Fruit fly (Drosophila melanogaster) whole organism, embryonic: ENCODE data around the gene moody.

ENCODE experiments used
- CG10147 ChIP-seq: fragments of 200-800 bp; sonication (Bioruptor generic); optimal IDR thresholded peaks from 2 replicates; lab custom pipeline; 2019; ENCODE audit warnings: missing biosample characterization, mild to moderate bottlenecking, missing genetic modification characterization, moderate library complexity
- CG10959 ChIP-seq: fragments of 200-800 bp; sonication (Bioruptor generic); IDR thresholded peaks from 2 replicates; pipeline ENCODE4 v1.3.6; 2022; ENCODE audit warnings: missing biosample characterization, missing genetic modification characterization
- CG12104 ChIP-seq: fragments of 200-800 bp; sonication (Bioruptor generic); optimal IDR thresholded peaks from 3 replicates; lab custom pipeline; 2016; ENCODE audit warnings: missing biosample characterization, missing genetic modification characterization
- CG15479 ChIP-seq: fragments of 200-800 bp; sonication (Bioruptor generic); optimal IDR thresholded peaks from 3 replicates; lab custom pipeline; 2019; ENCODE audit warnings: missing biosample characterization, mild to moderate bottlenecking, missing genetic modification characterization, moderate library complexity
- CG1602 ChIP-seq: fragments of 200-800 bp; sonication (Bioruptor generic); optimal IDR thresholded peaks from 3 replicates; lab custom pipeline; 2016; ENCODE audit warnings: missing biosample characterization, missing genetic modification characterization
- CG1603 ChIP-seq: fragments of 200-800 bp; sonication (Bioruptor generic); optimal IDR thresholded peaks from 2 replicates; lab custom pipeline; 2019; ENCODE audit warnings: missing biosample characterization, mild to moderate bottlenecking, missing genetic modification characterization, moderate library complexity
- CG17829 ChIP-seq: fragments of 200-800 bp; optimal IDR thresholded peaks from 2 replicates; lab custom pipeline; 2019; ENCODE audit warnings: missing biosample characterization, mild to moderate bottlenecking, missing genetic modification characterization, moderate library complexity
- CG18011 ChIP-seq: fragments of 200-800 bp; sonication (Bioruptor generic); optimal IDR thresholded peaks from 2 replicates; lab custom pipeline; 2017; ENCODE audit warnings: missing biosample characterization, missing genetic modification characterization, mild to moderate bottlenecking, moderate library complexity, missing genotype
- CG18476 ChIP-seq: fragments of 200-800 bp; sonication (Bioruptor generic); optimal IDR thresholded peaks from 2 replicates; lab custom pipeline; 2016; ENCODE audit warnings: missing biosample characterization, mild to moderate bottlenecking, missing genetic modification characterization
- CG18599 ChIP-seq: fragments of 200-800 bp; sonication (Bioruptor generic); optimal IDR thresholded peaks from 3 replicates; lab custom pipeline; 2017; ENCODE audit warnings: missing biosample characterization, missing genetic modification characterization, mild to moderate bottlenecking, moderate library complexity, missing genetic modification reagents
- CG2202 ChIP-seq: fragments of 200-800 bp; sonication (Bioruptor generic); optimal IDR thresholded peaks from 2 replicates; lab custom pipeline; 2018; ENCODE audit warnings: missing biosample characterization, mild to moderate bottlenecking, missing genetic modification characterization
- CG2889 ChIP-seq: fragments of 200-800 bp; sonication (Bioruptor generic); IDR thresholded peaks from 3 replicates; pipeline ENCODE4 v1.3.6; 2022; ENCODE audit warnings: missing biosample characterization, missing genetic modification characterization
- CG30431 ChIP-seq: fragments of 200-800 bp; sonication (Bioruptor generic); optimal IDR thresholded peaks from 2 replicates; lab custom pipeline; 2017; ENCODE audit warnings: missing biosample characterization, missing genetic modification characterization
- CG33213 ChIP-seq: fragments of 200-800 bp; sonication (Bioruptor generic); optimal IDR thresholded peaks from 3 replicates; lab custom pipeline; 2016; ENCODE audit warnings: missing biosample characterization, missing genetic modification characterization
- CG3838 ChIP-seq: fragments of 200-800 bp; sonication (Bioruptor generic); optimal IDR thresholded peaks from 3 replicates; lab custom pipeline; 2016; ENCODE audit warnings: missing biosample characterization, missing genetic modification characterization
- CG4617 ChIP-seq: fragments of 200-800 bp; sonication (Bioruptor generic); optimal IDR thresholded peaks from 3 replicates; lab custom pipeline; 2016; ENCODE audit warnings: missing biosample characterization, missing genetic modification characterization, borderline replicate concordance
- CG4820 ChIP-seq: fragments of 200-800 bp; sonication (Bioruptor generic); optimal IDR thresholded peaks from 3 replicates; lab custom pipeline; 2016; ENCODE audit warnings: missing biosample characterization, missing genetic modification characterization
- CG7839 ChIP-seq: fragments of 200-800 bp; sonication (Bioruptor generic); optimal IDR thresholded peaks from 3 replicates; lab custom pipeline; 2018; ENCODE audit warnings: missing biosample characterization, mild to moderate bottlenecking, missing genetic modification characterization, moderate library complexity
- CG7928 ChIP-seq: fragments of 200-800 bp; sonication (Bioruptor generic); optimal IDR thresholded peaks from 2 replicates; lab custom pipeline; 2017; ENCODE audit warnings: missing biosample characterization, mild to moderate bottlenecking, missing genetic modification characterization
- CG8281 ChIP-seq: fragments of 200-800 bp; sonication (Bioruptor generic); optimal IDR thresholded peaks from 2 replicates; lab custom pipeline; 2018; ENCODE audit warnings: missing biosample characterization, mild to moderate bottlenecking, missing genetic modification characterization, moderate library complexity
- CG8388 ChIP-seq: fragments of 200-800 bp; sonication (Bioruptor generic); optimal IDR thresholded peaks from 2 replicates; lab custom pipeline; 2019; ENCODE audit warnings: missing biosample characterization, mild to moderate bottlenecking, missing genetic modification characterization, moderate library complexity
- CG8924 ChIP-seq: fragments of 200-800 bp; optimal IDR thresholded peaks from 3 replicates; lab custom pipeline; 2019; ENCODE audit warnings: missing biosample characterization, mild to moderate bottlenecking, missing genetic modification characterization, moderate library complexity
- CkIIα-i1 ChIP-seq: fragments of 200-800 bp; sonication (Bioruptor generic); IDR thresholded peaks from 2 replicates; pipeline ENCODE4 v1.3.6; 2022; ENCODE audit warnings: missing biosample characterization, missing genetic modification characterization
- Dfd ChIP-seq, 2 experiments: fragments of >200 bp; optimal IDR thresholded peaks; 2 replicates each; lab custom pipeline; 2017; ENCODE audit warnings: missing biosample characterization in 2 of 2, missing genetic modification characterization in 2 of 2
- Doc2 ChIP-seq: fragments of 200-800 bp; sonication (Bioruptor generic); IDR thresholded peaks from 2 replicates; pipeline ENCODE4 v1.3.6; 2022; ENCODE audit warnings: missing biosample characterization, missing genetic modification characterization
- Drgx ChIP-seq: fragments of 200-800 bp; sonication (Bioruptor generic); IDR thresholded peaks from 2 replicates; pipeline ENCODE4 v1.3.6; 2022; ENCODE audit warnings: missing biosample characterization, missing genetic modification characterization
- HLH3B ChIP-seq: fragments of 200-800 bp; sonication (Bioruptor generic); IDR thresholded peaks from 2 replicates; pipeline ENCODE4 v1.3.6; 2022; ENCODE audit warnings: missing biosample characterization, missing genetic modification characterization
- Hr3 ChIP-seq: fragments of 200-800 bp; sonication (Bioruptor generic); optimal IDR thresholded peaks from 3 replicates; lab custom pipeline; 2016; ENCODE audit warnings: missing biosample characterization, missing genetic modification characterization
- Max ChIP-seq: fragments of 200-800 bp; sonication (Bioruptor generic); optimal IDR thresholded peaks from 2 replicates; lab custom pipeline; 2016; ENCODE audit warnings: missing biosample characterization, mild to moderate bottlenecking, missing genetic modification characterization
- NC2α ChIP-seq: fragments of 200-800 bp; sonication (Bioruptor generic); optimal IDR thresholded peaks from 2 replicates; lab custom pipeline; 2016; ENCODE audit warnings: missing biosample characterization, missing genetic modification characterization
- Poxn ChIP-seq: fragments of 200-800 bp; sonication (Bioruptor generic); IDR thresholded peaks from 2 replicates; pipeline ENCODE4 v1.3.6; 2022; ENCODE audit warnings: missing biosample characterization, missing genetic modification characterization
- Rfx ChIP-seq: fragments of 200-800 bp; sonication (Bioruptor generic); IDR thresholded peaks from 2 replicates; pipeline ENCODE4 v1.3.6; 2022; ENCODE audit warnings: missing biosample characterization, missing genetic modification characterization
- bowl ChIP-seq: fragments of 200-800 bp; sonication (Bioruptor generic); IDR thresholded peaks from 2 replicates; pipeline ENCODE4 v1.3.6; 2022; ENCODE audit warnings: missing biosample characterization, missing genetic modification characterization
- crp ChIP-seq, 2 experiments: fragments of 200-800 bp; sonication (Bioruptor generic); optimal IDR thresholded peaks; 2 replicates in 1 of 2; 3 replicates in 1 of 2; lab custom pipeline; 2017; ENCODE audit warnings: missing biosample characterization in 2 of 2, missing genetic modification characterization in 2 of 2, mild to moderate bottlenecking in 1 of 2, moderate library complexity in 1 of 2
- cwo ChIP-seq: fragments of 200-800 bp; sonication (Bioruptor generic); optimal IDR thresholded peaks from 3 replicates; lab custom pipeline; 2017; ENCODE audit warnings: missing biosample characterization, missing genetic modification characterization, mild to moderate bottlenecking, moderate library complexity, missing genetic modification reagents
- dan ChIP-seq: fragments of 200-800 bp; sonication (Bioruptor generic); IDR thresholded peaks from 2 replicates; pipeline ENCODE4 v1.3.6; 2022; ENCODE audit warnings: missing biosample characterization, missing genetic modification characterization
- fd64A ChIP-seq: fragments of 200-800 bp; sonication (Bioruptor generic); optimal IDR thresholded peaks from 3 replicates; lab custom pipeline; 2018; ENCODE audit warnings: missing biosample characterization, mild to moderate bottlenecking, missing genetic modification characterization
- fru ChIP-seq: fragments of >200 bp; optimal IDR thresholded peaks from 2 replicates; lab custom pipeline; 2017
- gcm ChIP-seq: fragments of 200-800 bp; sonication (Bioruptor generic); optimal IDR thresholded peaks from 2 replicates; lab custom pipeline; 2019; ENCODE audit warnings: missing biosample characterization, mild to moderate bottlenecking, missing genetic modification characterization, moderate library complexity
- h ChIP-seq: fragments of >200 bp; optimal IDR thresholded peaks from 2 replicates; lab custom pipeline; 2017
- mam ChIP-seq: fragments of 200-800 bp; sonication (Bioruptor generic); optimal IDR thresholded peaks from 3 replicates; lab custom pipeline; 2016; ENCODE audit warnings: missing biosample characterization, missing genetic modification characterization
- mirr ChIP-seq: fragments of 200-800 bp; sonication (Bioruptor generic); optimal IDR thresholded peaks from 3 replicates; lab custom pipeline; 2018; ENCODE audit warnings: missing biosample characterization, mild to moderate bottlenecking, missing genetic modification characterization
- nom ChIP-seq: fragments of 200-800 bp; sonication (Bioruptor generic); optimal IDR thresholded peaks from 2 replicates; lab custom pipeline; 2017; ENCODE audit warnings: missing biosample characterization, missing genetic modification characterization, mild to moderate bottlenecking, moderate library complexity, missing genetic modification reagents
- onecut ChIP-seq: fragments of 200-800 bp; sonication (Bioruptor generic); IDR thresholded peaks from 2 replicates; pipeline ENCODE4 v1.3.6; 2022; ENCODE audit warnings: missing biosample characterization, missing genetic modification characterization
- pho ChIP-seq: fragments of 200-800 bp; sonication (Bioruptor generic); optimal IDR thresholded peaks from 2 replicates; lab custom pipeline; 2016; ENCODE audit warnings: missing biosample characterization, missing genetic modification characterization
- shn ChIP-seq: fragments of 200-800 bp; sonication (Bioruptor generic); optimal IDR thresholded peaks from 3 replicates; lab custom pipeline; 2016; ENCODE audit warnings: missing biosample characterization, missing genetic modification characterization
- sr ChIP-seq: fragments of 200-800 bp; sonication (Bioruptor generic); IDR thresholded peaks from 3 replicates; pipeline ENCODE4 v1.3.6; 2022; ENCODE audit warnings: missing biosample characterization, missing genetic modification characterization
- tll ChIP-seq, 2 experiments: fragments of 200-800 bp in 1 of 2; fragments of >200 bp in 1 of 2; sonication (Bioruptor generic) in 1 of 2; optimal IDR thresholded peaks; 2 replicates each; lab custom pipeline; 2017 to 2019; ENCODE audit warnings: missing biosample characterization in 2 of 2, missing genetic modification characterization in 2 of 2, mild to moderate bottlenecking in 1 of 2, moderate library complexity in 1 of 2
- trh ChIP-seq: fragments of 200-800 bp; sonication (Bioruptor generic); optimal IDR thresholded peaks from 2 replicates; lab custom pipeline; 2016; ENCODE audit warnings: missing biosample characterization, missing genetic modification characterization

Gene moody

dm6 chrX:2050070-2050899 lies at the start of gene moody (continued):
- peak; percentile 98 for TF ChIP-seq shn
- TF ChIP-seq fd64A (GFP tag; lab: Kevin White, UChicago), result peak; percentile 85
- TF ChIP-seq CG4820 (GFP tag; lab: Kevin White, UChicago), result peak; percentile 92
- TF ChIP-seq CG30431 (GFP tag; lab: Kevin White, UChicago), result peak; percentile 95
- peak; percentile 99 for TF ChIP-seq CG18599 (GFP tag; lab: Kevin White, UChicago)
- peak; percentile 99 for TF ChIP-seq sr (GFP tag; lab: Robert Waterston, UW)
- peak; percentile 68 for TF ChIP-seq CG15479 (GFP tag; lab: Kevin White, UChicago)
- TF ChIP-seq CG8388 (GFP tag; lab: Kevin White, UChicago), result peak; percentile 86
- TF ChIP-seq cwo (GFP tag; lab: Kevin White, UChicago), result peak; percentile 96
- peak; percentile 93 for TF ChIP-seq CG1602
- TF ChIP-seq CG33213 (GFP tag; lab: Kevin White, UChicago), result peak; percentile 97
- no peak for TF ChIP-seq fru
- TF ChIP-seq Hr3 (GFP tag; lab: Kevin White, UChicago), result peak; percentile 93
- no peak for TF ChIP-seq h (lab: Kevin White, UChicago)
- TF ChIP-seq onecut (GFP tag; lab: Robert Waterston, UW), result peak; percentile 97
- TF ChIP-seq nom (GFP tag; lab: Kevin White, UChicago), result peak; percentile 94
- TF ChIP-seq NC2α (GFP tag; lab: Kevin White, UChicago), result peak; percentile 93
- peak; percentile 75 for TF ChIP-seq Max
- TF ChIP-seq CG18011 (GFP tag; lab: Kevin White, UChicago), result peak; percentile 90
- TF ChIP-seq mam (GFP tag; lab: Kevin White, UChicago), result peak; percentile 99
- TF ChIP-seq CG2202 (tag; lab: Kevin White, UChicago), result peak; percentile 84
- peak; percentile 94 for TF ChIP-seq gcm (GFP tag; lab: Kevin White, UChicago)
- peak; percentile 91 for TF ChIP-seq CkIIα-i1 (GFP tag; lab: Robert Waterston, UW)
- TF ChIP-seq Dfd (GFP tag; optimal IDR thresholded peaks at IDR 0.05; lab: Kevin White, UChicago), result no peak
- peak; percentile 93 for TF ChIP-seq Poxn (GFP tag; lab: Robert Waterston, UW)
- TF ChIP-seq CG12104, result peak; percentile 86
- TF ChIP-seq bowl, result peak; percentile 97
- peak; percentile 96 for TF ChIP-seq CG10959
- TF ChIP-seq pho, result peak; percentile 98
- peak; percentile 95 for TF ChIP-seq CG17829 (tag; lab: Kevin White, UChicago)
- TF ChIP-seq CG18476, result peak; percentile 78
- peak; percentile 96 for TF ChIP-seq CG8924 (tag; lab: Kevin White, UChicago)
- TF ChIP-seq Drgx (GFP tag; lab: Robert Waterston, UW), result peak; percentile 99
- TF ChIP-seq dan (GFP tag; lab: Robert Waterston, UW), result peak; percentile 91
- TF ChIP-seq tll (GFP tag; optimal IDR thresholded peaks at IDR 0.05; lab: Kevin White, UChicago), result no peak
- TF ChIP-seq Rfx (GFP tag; lab: Robert Waterston, UW), result peak; percentile 100
- peak; percentile 96 for TF ChIP-seq CG2889 (GFP tag; lab: Robert Waterston, UW)
- TF ChIP-seq CG3838 (GFP tag; lab: Kevin White, UChicago), result peak; percentile 83
- TF ChIP-seq CG10147 (GFP tag; lab: Kevin White, UChicago), result peak; percentile 90
- peak; percentile 96 for TF ChIP-seq CG7839 (tag; lab: Kevin White, UChicago)
- TF ChIP-seq CG7928 (GFP tag; lab: Kevin White, UChicago), result peak; percentile 79
- peak; percentile 83 for TF ChIP-seq CG8281 (tag; lab: Kevin White, UChicago)
- TF ChIP-seq CG4617 (GFP tag; lab: Kevin White, UChicago), result peak; percentile 97
- peak; percentile 98 for TF ChIP-seq CG1603
- peak; percentile 99 for TF ChIP-seq mirr (GFP tag; lab: Kevin White, UChicago)
- TF ChIP-seq Doc2 (GFP tag; lab: Robert Waterston, UW), result peak; percentile 92
- TF ChIP-seq trh (GFP tag; lab: Kevin White, UChicago), result peak; percentile 78
- TF ChIP-seq crp (GFP tag; optimal IDR thresholded peaks at IDR 0.05; lab: Kevin White, UChicago), result peak in 1 of 2 experiments; percentile 66
- TF ChIP-seq HLH3B, result peak; percentile 98
